Worm (Caenorhabditis elegans) whole organism, young adult: ENCODE results near the gene F59E12.9.

ENCODE experiments used
- D2030.7 ChIP-seq: fragments of 200-800 bp; sonication (Bioruptor generic); IDR thresholded peaks from 2 replicates; pipeline ENCODE4 v1.3.6; 2022; ENCODE audit warnings: missing genetic modification reagents, missing genetic modification characterization, missing compliant biosample characterization
- F49E8.2 ChIP-seq: sonication (generic microtip); optimal IDR thresholded peaks from 3 replicates; lab custom pipeline; 2017; ENCODE audit warnings: missing genetic modification characterization, mild to moderate bottlenecking, missing compliant biosample characterization, antibody characterized with exemption, moderate library complexity; ENCODE audit not compliant: insufficient read depth
- K11D2.4 ChIP-seq: fragments of 200-800 bp; sonication (Bioruptor generic); IDR thresholded peaks from 2 replicates; pipeline ENCODE4 v1.3.6; 2022; ENCODE audit warnings: missing genetic modification reagents, missing genetic modification characterization, missing compliant biosample characterization
- Y56A3A.18 ChIP-seq: fragments of 200-800 bp; sonication (Bioruptor generic); IDR thresholded peaks from 2 replicates; pipeline ENCODE4 v1.3.6; 2022; ENCODE audit warnings: missing genetic modification reagents, missing genetic modification characterization, missing compliant biosample characterization
- ZK185.1 ChIP-seq: sonication (generic microtip); optimal IDR thresholded peaks from 2 replicates; lab custom pipeline; 2016; ENCODE audit warnings: mild to moderate bottlenecking, missing genetic modification characterization, missing compliant biosample characterization; ENCODE audit not compliant: poor library complexity, severe bottlenecking
- atf-7 ChIP-seq: sonication (generic microtip); optimal IDR thresholded peaks from 2 replicates; lab custom pipeline; 2017; ENCODE audit warnings: mild to moderate bottlenecking, missing genetic modification characterization, missing compliant biosample characterization
- attf-3 ChIP-seq: fragments of 200-800 bp; sonication (Bioruptor generic); conservative IDR thresholded peaks from 2 replicates; pipeline ENCODE4 v1.3.6; 2022; ENCODE audit warnings: missing genetic modification reagents, missing genetic modification characterization, missing compliant biosample characterization
- ceh-91 ChIP-seq: fragments of 200-800 bp; sonication (Bioruptor generic); IDR thresholded peaks from 2 replicates; pipeline ENCODE4 v1.3.6; 2022; ENCODE audit warnings: missing genetic modification reagents, missing genetic modification characterization, missing compliant biosample characterization
- die-1 ChIP-seq: sonication (generic microtip); optimal IDR thresholded peaks from 2 replicates; lab custom pipeline; 2016; ENCODE audit warnings: missing genotype, mild to moderate bottlenecking, missing genetic modification characterization, missing compliant biosample characterization
- egl-44 ChIP-seq: fragments of 200-800 bp; sonication (Bioruptor generic); IDR thresholded peaks from 2 replicates; pipeline ENCODE4 v1.3.6; 2022; ENCODE audit warnings: missing genetic modification reagents, missing genetic modification characterization, missing compliant biosample characterization
- ekl-4 ChIP-seq: fragments of 200-800 bp; sonication (Bioruptor generic); IDR thresholded peaks from 2 replicates; pipeline ENCODE4 v1.3.6; 2022; ENCODE audit warnings: missing genetic modification reagents, missing genetic modification characterization, missing compliant biosample characterization
- gei-17 ChIP-seq: fragments of 200-800 bp; sonication (Bioruptor generic); optimal IDR thresholded peaks from 2 replicates; lab custom pipeline; 2018; ENCODE audit warnings: mild to moderate bottlenecking, missing genetic modification characterization, missing compliant biosample characterization
- hlh-12 ChIP-seq: sonication (generic microtip); optimal IDR thresholded peaks from 2 replicates; lab custom pipeline; 2016; ENCODE audit warnings: missing genetic modification characterization, missing compliant biosample characterization
- hmg-1.2 ChIP-seq: fragments of 200-800 bp; sonication (Bioruptor generic); IDR thresholded peaks from 2 replicates; pipeline ENCODE4 v1.3.6; 2022; ENCODE audit warnings: missing genetic modification reagents, missing genetic modification characterization, missing compliant biosample characterization
- let-526 ChIP-seq: fragments of 200-800 bp; sonication (Bioruptor generic); IDR thresholded peaks from 2 replicates; pipeline ENCODE4 v1.3.6; 2022; ENCODE audit warnings: missing genetic modification reagents, missing genetic modification characterization, missing compliant biosample characterization
- lin-40 ChIP-seq: sonication (generic microtip); optimal IDR thresholded peaks from 2 replicates; lab custom pipeline; 2016; ENCODE audit warnings: missing genetic modification characterization, mild to moderate bottlenecking, missing compliant biosample characterization, missing genotype, missing genetic modification reagents
- lin-54 ChIP-seq: fragments of 200-800 bp; sonication (Bioruptor generic); optimal IDR thresholded peaks from 2 replicates; lab custom pipeline; 2018; ENCODE audit warnings: mild to moderate bottlenecking, missing genetic modification characterization, missing compliant biosample characterization
- lsy-27 ChIP-seq: sonication (generic microtip); optimal IDR thresholded peaks from 2 replicates; lab custom pipeline; 2017; ENCODE audit warnings: missing genetic modification characterization, mild to moderate bottlenecking, missing compliant biosample characterization, antibody characterized with exemption, missing genotype, borderline replicate concordance; ENCODE audit not compliant: insufficient read depth
- madf-3 ChIP-seq: fragments of 200-800 bp; sonication (Bioruptor generic); IDR thresholded peaks from 2 replicates; pipeline ENCODE4 v1.3.6; 2022; ENCODE audit warnings: missing genetic modification reagents, missing genetic modification characterization, missing compliant biosample characterization
- madf-6 ChIP-seq: fragments of 200-800 bp; sonication (Bioruptor generic); IDR thresholded peaks from 2 replicates; pipeline ENCODE4 v1.3.6; 2022; ENCODE audit warnings: missing genetic modification reagents, missing genetic modification characterization, missing compliant biosample characterization
- madf-8 ChIP-seq: fragments of 200-800 bp; sonication (Bioruptor generic); conservative IDR thresholded peaks from 2 replicates; pipeline ENCODE4 v1.3.6; 2022; ENCODE audit warnings: missing genetic modification reagents, missing genetic modification characterization, missing compliant biosample characterization
- mcd-1 ChIP-seq: fragments of 200-800 bp; sonication (Bioruptor generic); IDR thresholded peaks from 2 replicates; pipeline ENCODE4 v1.3.6; 2022; ENCODE audit warnings: missing genetic modification reagents, missing genetic modification characterization, missing compliant biosample characterization
- nfya-1 ChIP-seq: sonication (generic microtip); optimal IDR thresholded peaks from 2 replicates; lab custom pipeline; 2017; ENCODE audit warnings: antibody characterized with exemption, missing compliant biosample characterization, missing genetic modification characterization, borderline replicate concordance; ENCODE audit not compliant: insufficient read depth
- nhr-80 ChIP-seq: sonication (generic microtip); optimal IDR thresholded peaks from 2 replicates; lab custom pipeline; 2016; ENCODE audit warnings: missing genetic modification characterization, missing compliant biosample characterization
- nhr-90 ChIP-seq: sonication (generic microtip); optimal IDR thresholded peaks from 2 replicates; lab custom pipeline; 2016; ENCODE audit warnings: missing genotype, mild to moderate bottlenecking, missing genetic modification characterization, missing compliant biosample characterization
- sdz-38 ChIP-seq: sonication (generic microtip); optimal IDR thresholded peaks from 2 replicates; lab custom pipeline; 2016; ENCODE audit warnings: missing genotype, missing genetic modification characterization, missing compliant biosample characterization
- sea-2 ChIP-seq: fragments of 200-800 bp; sonication (Bioruptor generic); IDR thresholded peaks from 2 replicates; pipeline ENCODE4 v1.3.6; 2022; ENCODE audit warnings: missing genetic modification characterization, missing compliant biosample characterization
- snpc-1.1 ChIP-seq: sonication (generic microtip); optimal IDR thresholded peaks from 2 replicates; lab custom pipeline; 2017; ENCODE audit warnings: missing genetic modification characterization, mild to moderate bottlenecking, missing compliant biosample characterization, antibody characterized with exemption, moderate library complexity, missing genotype, missing genetic modification reagents; ENCODE audit not compliant: insufficient read depth
- snpc-3.4 ChIP-seq: sonication (generic microtip); optimal IDR thresholded peaks from 2 replicates; lab custom pipeline; 2017; ENCODE audit warnings: missing genetic modification characterization, mild to moderate bottlenecking, missing compliant biosample characterization, antibody characterized with exemption, moderate library complexity, missing genotype, missing genetic modification reagents
- snpc-4 ChIP-seq, 5 experiments: fragments of 150-350 bp in 1 of 5; sonication (generic microtip) in 4 of 5; optimal IDR thresholded peaks; 2 replicates each; lab custom pipeline; 2014 to 2018; ENCODE audit warnings: missing genetic modification characterization in 5 of 5, missing biosample characterization in 3 of 5, antibody characterized with exemption in 2 of 5, mild to moderate bottlenecking in 2 of 5, missing compliant biosample characterization in 2 of 5, missing genotype in 2 of 5, moderate library complexity in 2 of 5, missing genetic modification reagents in 1 of 5
- somi-1 ChIP-seq: fragments of 200-800 bp; sonication (Bioruptor generic); optimal IDR thresholded peaks from 2 replicates; lab custom pipeline; 2018; ENCODE audit warnings: mild to moderate bottlenecking, missing genetic modification characterization, missing compliant biosample characterization
- sptf-2 ChIP-seq: fragments of 200-800 bp; sonication (Bioruptor generic); optimal IDR thresholded peaks from 2 replicates; lab custom pipeline; 2018; ENCODE audit warnings: mild to moderate bottlenecking, missing genetic modification characterization, missing compliant biosample characterization
- unc-62 ChIP-seq: fragments of 150-350 bp; optimal IDR thresholded peaks from 2 replicates; lab custom pipeline; 2014; ENCODE audit warnings: missing biosample characterization, missing genetic modification reagents, missing genetic modification characterization
- ztf-26 ChIP-seq: sonication (generic microtip); optimal IDR thresholded peaks from 2 replicates; lab custom pipeline; 2017; ENCODE audit warnings: missing genetic modification characterization, missing compliant biosample characterization

The F59E12.9 gene

DNA sequence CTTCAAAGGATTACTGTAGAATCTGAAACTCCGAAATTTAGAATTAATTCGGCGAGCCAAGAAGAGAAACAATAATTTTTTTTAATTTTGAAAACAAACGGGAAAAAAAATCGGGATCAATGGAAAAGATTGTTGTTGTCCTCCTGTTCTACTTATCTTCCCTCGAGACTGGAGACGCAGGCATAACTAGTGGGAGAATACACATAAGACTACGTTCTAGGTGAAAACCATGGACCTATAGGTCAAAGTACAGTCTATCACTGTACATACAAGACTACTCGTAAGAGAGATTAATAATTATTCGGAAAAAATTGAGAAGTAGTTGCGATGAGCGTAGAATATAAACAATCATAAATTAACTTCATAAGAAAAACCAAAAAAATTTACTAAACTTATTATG, 27.5 kb downstream of the F59E12.9 start, which contains the start of gene dhs-6:
Gene dhs-6 (minus strand): TSS at position 22 of the 400 bp plus-strand sequence.
- no peak for TF ChIP-seq unc-62 (GFP tag; lab: Kevin White, UChicago)
- TF ChIP-seq snpc-3.4 (tag; lab: Kevin White, UChicago): peak; percentile 49
- TF ChIP-seq madf-3 (GFP tag; lab: Robert Waterston, UW): 0 out of 2 replicates have a peak, but pooled peaks have one; percentile 28
- no peak for TF ChIP-seq let-526 (GFP tag; lab: Robert Waterston, UW)
- TF ChIP-seq ZK185.1 (tag; lab: Kevin White, UChicago): peak; percentile 49
- TF ChIP-seq snpc-4 (GFP tag; optimal IDR thresholded peaks at IDR 0.05; lab: Kevin White, UChicago): no peak
- TF ChIP-seq snpc-4 (tag; optimal IDR thresholded peaks at IDR 0.05; lab: Kevin White, UChicago): peak in 2 of 4 experiments; percentile 37 to 39
- peak; percentile 15; the same call in 1 of the 2 replicates for TF ChIP-seq madf-6

DNA sequence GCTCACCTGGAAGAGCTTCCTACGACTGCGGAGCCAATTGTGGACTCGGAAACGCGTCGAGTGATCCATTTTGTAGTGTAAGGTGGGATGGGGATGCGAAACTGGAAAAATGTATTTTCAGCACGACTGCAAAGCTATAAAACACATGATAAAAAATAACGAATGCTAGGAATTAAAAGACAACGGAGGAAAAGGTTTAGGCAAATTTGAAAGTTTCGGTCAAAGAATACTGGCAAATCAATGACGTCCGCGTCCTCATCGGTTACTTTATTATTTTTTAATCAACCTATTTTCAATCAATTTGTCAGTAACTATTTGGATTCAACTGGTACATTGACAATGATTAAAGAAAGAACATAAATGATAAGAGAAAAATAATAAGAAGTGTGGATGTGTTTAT, 39.1 kb downstream of the F59E12.9 start, which contains the start of gene C17G10.7:
Gene C17G10.7 (minus strand): TSS at position 101 of the 400 bp plus-strand sequence.
- TF ChIP-seq sdz-38 (tag; lab: Kevin White, UChicago): no peak
- no peak for TF ChIP-seq snpc-1.1
- TF ChIP-seq nfya-1: no peak
- no peak for TF ChIP-seq die-1 (tag; lab: Kevin White, UChicago)
- TF ChIP-seq egl-44 (GFP tag; lab: Robert Waterston, UW): no peak
- TF ChIP-seq Y56A3A.18 (GFP tag; lab: Robert Waterston, UW): no peak
- TF ChIP-seq sea-2 (GFP tag; lab: Robert Waterston, UW): no peak
- no peak for TF ChIP-seq F49E8.2
- no peak for TF ChIP-seq attf-3 (GFP tag; lab: Robert Waterston, UW)
- TF ChIP-seq nhr-90: no peak
- TF ChIP-seq ekl-4 (GFP tag; lab: Robert Waterston, UW): no peak
- TF ChIP-seq lin-54 (GFP tag; lab: Kevin White, UChicago): no peak
- TF ChIP-seq hlh-12 (tag; lab: Kevin White, UChicago): no peak
- TF ChIP-seq lsy-27: no peak

DNA sequence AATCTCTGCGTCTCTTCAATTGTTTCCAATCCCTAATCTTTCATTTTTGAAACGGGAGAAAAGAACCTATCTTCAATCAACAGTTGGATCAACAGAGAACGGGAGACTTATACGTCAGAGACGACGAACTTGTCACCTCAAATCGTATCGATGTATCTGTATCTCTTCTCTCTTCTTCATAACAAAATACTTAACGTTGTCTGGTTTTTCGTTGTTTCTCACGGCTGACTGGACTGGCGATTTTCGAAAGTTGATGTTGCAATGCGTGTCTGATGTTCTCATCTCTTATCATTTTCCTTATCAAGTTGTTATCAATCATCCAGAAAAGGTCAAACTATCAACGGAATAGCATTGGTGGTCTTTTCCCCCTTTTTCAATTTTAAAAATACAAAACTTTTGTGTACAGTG, 41.3 kb downstream of the F59E12.9 start:
- TF ChIP-seq die-1 (tag; lab: Kevin White, UChicago) (peak; percentile 49), D2030.7 (GFP tag; lab: Robert Waterston, UW) (no peak), ceh-91 (GFP tag; lab: Robert Waterston, UW) (no peak), sptf-2 (GFP tag; lab: Kevin White, UChicago) (no peak), mcd-1 (GFP tag; lab: Robert Waterston, UW) (0 out of 2 replicates have a peak, but pooled peaks have one; percentile 14), somi-1 (GFP tag; lab: Kevin White, UChicago) (peak; percentile 77), hlh-12 (tag; lab: Kevin White, UChicago) (no peak), lin-54 (GFP tag; lab: Kevin White, UChicago) (no peak), lin-40 (tag; lab: Kevin White, UChicago) (peak; percentile 80), madf-8 (no peak), ztf-26 (tag; lab: Kevin White, UChicago) (peak; percentile 88), madf-3 (GFP tag; lab: Robert Waterston, UW) (no peak), hmg-1.2 (0 out of 2 replicates have a peak, but pooled peaks have one; percentile 14), atf-7 (tag; lab: Kevin White, UChicago) (no peak), K11D2.4 (GFP tag; lab: Robert Waterston, UW) (0 out of 2 replicates have a peak, but pooled peaks have one; percentile 25), gei-17 (GFP tag; lab: Kevin White, UChicago) (no peak), snpc-4 (GFP tag; optimal IDR thresholded peaks at IDR 0.05; lab: Kevin White, UChicago) (no peak), snpc-4 (tag; optimal IDR thresholded peaks at IDR 0.05; lab: Kevin White, UChicago) (peak in 1 of 4 experiments; percentile 40), nhr-80 (tag; lab: Kevin White, UChicago) (peak; percentile 54)
